Fruit fly (Drosophila melanogaster) Kc167 (cell line): ENCODE data around the gene Mical.

ENCODE experiments used
- Myc ChIP-seq: fragments of >200 bp; optimal IDR thresholded peaks from 2 replicates; lab custom pipeline; 2017; ENCODE audit warnings: missing external identifiers
- Sin3A ChIP-seq: fragments of >200 bp; optimal IDR thresholded peaks from 2 replicates; lab custom pipeline; 2018; ENCODE audit warnings: missing external identifiers
- h ChIP-seq: fragments of >200 bp; optimal IDR thresholded peaks from 3 replicates; lab custom pipeline; 2018; ENCODE audit warnings: missing external identifiers
- insv ChIP-seq: fragments of >200 bp; optimal IDR thresholded peaks from 3 replicates; lab custom pipeline; 2018; ENCODE audit warnings: missing external identifiers
- psq ChIP-seq: fragments of >200 bp; optimal IDR thresholded peaks from 2 replicates; lab custom pipeline; 2017; ENCODE audit warnings: missing external identifiers

DNA sequence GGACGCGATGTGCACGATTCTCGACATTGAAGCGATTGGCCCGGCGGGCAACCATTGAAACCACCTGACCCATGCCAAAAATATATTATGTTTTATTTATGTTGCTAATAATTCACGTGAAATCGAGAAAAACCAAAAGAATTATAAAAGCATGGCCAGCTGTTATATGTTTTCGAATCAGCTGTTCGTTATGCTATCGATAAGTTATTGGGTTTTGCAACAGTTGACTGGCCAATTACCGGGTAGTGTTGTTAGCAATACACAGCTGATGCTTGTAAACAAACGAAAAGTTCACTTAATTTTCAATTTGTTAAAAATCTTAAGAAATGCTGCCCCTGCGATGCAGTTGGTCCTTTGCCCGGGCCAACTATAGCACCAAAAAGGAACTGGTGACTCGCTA lies 2.6 kb upstream of the Mical start, which contains the start of the genes CG11722 and mtTFB2:
- TF ChIP-seq Myc (lab: Kevin White, UChicago) (no peak), insv (no peak), psq (no peak), h (lab: Kevin White, UChicago) (no peak), Sin3A (no peak)
